Worm (Caenorhabditis elegans) whole organism, early embryonic: ENCODE measurements around the gene lec-1.

ENCODE experiments used
- B0310.2 ChIP-seq: sonication (generic microtip); optimal IDR thresholded peaks from 2 replicates; lab custom pipeline; 2016; ENCODE audit warnings: mild to moderate bottlenecking, missing genetic modification characterization, missing compliant biosample characterization
- F13C5.2 ChIP-seq: sonication (generic microtip); optimal IDR thresholded peaks from 2 replicates; lab custom pipeline; 2017; ENCODE audit warnings: mild to moderate bottlenecking, missing genetic modification characterization, inconsistent platforms, missing compliant biosample characterization
- aly-1 ChIP-seq: sonication (generic microtip); optimal IDR thresholded peaks from 2 replicates; lab custom pipeline; 2016; ENCODE audit warnings: missing genetic modification characterization, missing compliant biosample characterization
- ama-1 ChIP-seq: fragments of 150-350 bp; optimal IDR thresholded peaks from 2 replicates; lab custom pipeline; 2014
- ceh-13 ChIP-seq: fragments of 200-800 bp; sonication (Bioruptor generic); optimal IDR thresholded peaks from 2 replicates; lab custom pipeline; 2018; ENCODE audit warnings: mild to moderate bottlenecking, missing genetic modification characterization, missing compliant biosample characterization
- ceh-36 ChIP-seq: sonication (generic microtip); optimal IDR thresholded peaks from 2 replicates; lab custom pipeline; 2016; ENCODE audit warnings: missing genetic modification characterization, inconsistent platforms, missing compliant biosample characterization
- ets-7 ChIP-seq: sonication (generic microtip); optimal IDR thresholded peaks from 2 replicates; lab custom pipeline; 2016; ENCODE audit warnings: missing genotype, missing genetic modification characterization, missing compliant biosample characterization
- flt-1 ChIP-seq: fragments of 200-800 bp; sonication (Bioruptor generic); IDR thresholded peaks from 2 replicates; pipeline ENCODE4 v1.3.6; 2022; ENCODE audit warnings: missing genetic modification characterization, missing compliant biosample characterization
- hmbx-1 ChIP-seq: sonication (generic microtip); optimal IDR thresholded peaks from 2 replicates; lab custom pipeline; 2016; ENCODE audit warnings: mild to moderate bottlenecking, missing genetic modification characterization, missing compliant biosample characterization
- hnd-1 ChIP-seq: sonication (generic microtip); optimal IDR thresholded peaks from 2 replicates; lab custom pipeline; 2016; ENCODE audit warnings: missing genetic modification characterization, missing compliant biosample characterization
- scrt-1 ChIP-seq: fragments of 200-800 bp; sonication (Bioruptor generic); IDR thresholded peaks from 2 replicates; pipeline ENCODE4 v1.3.6; 2022; ENCODE audit warnings: missing genetic modification characterization, missing compliant biosample characterization
- sea-1 ChIP-seq: fragments of 200-800 bp; sonication (Bioruptor generic); conservative IDR thresholded peaks from 2 replicates; pipeline ENCODE4 v1.3.6; 2022; ENCODE audit warnings: missing genetic modification characterization, missing compliant biosample characterization
- tbx-37 ChIP-seq: fragments of 200-800 bp; sonication (Bioruptor generic); conservative IDR thresholded peaks from 2 replicates; pipeline ENCODE4 v1.3.6; 2022; ENCODE audit warnings: missing genetic modification reagents, missing genetic modification characterization, missing compliant biosample characterization
- tra-4 ChIP-seq: sonication (generic microtip); optimal IDR thresholded peaks from 2 replicates; lab custom pipeline; 2017; ENCODE audit warnings: missing genetic modification characterization, missing compliant biosample characterization

DNA sequence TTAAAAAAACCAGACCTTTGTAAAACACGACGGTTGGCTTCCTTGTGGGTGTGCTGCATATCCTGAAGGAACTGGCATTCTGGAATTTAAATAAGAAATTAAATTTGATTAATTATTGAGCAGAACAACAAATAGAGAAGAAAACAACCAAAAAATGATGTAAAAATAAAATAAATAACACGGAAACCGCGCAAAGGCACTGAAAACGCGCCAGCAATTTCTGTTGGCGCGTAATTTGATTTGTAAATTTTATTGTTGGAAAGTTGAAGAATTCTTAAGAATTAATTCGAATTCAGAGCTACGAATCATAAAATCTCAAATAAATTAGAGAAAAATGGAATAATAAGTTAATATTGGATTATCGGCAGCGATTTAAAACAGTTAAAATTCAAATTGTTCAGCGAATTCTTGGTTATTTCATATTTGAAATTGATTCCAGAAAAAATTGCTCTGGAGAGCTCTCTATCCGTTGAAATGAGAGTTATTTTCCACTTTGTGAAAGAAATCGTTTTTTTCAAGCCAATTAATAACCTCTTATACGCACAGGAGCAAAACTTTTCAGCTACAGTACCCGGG, 42.6 kb downstream of the lec-1 start, which contains the start of gene romo-1:
- TF ChIP-seq F13C5.2 (tag; lab: Kevin White, UChicago), result no peak
- TF ChIP-seq tbx-37 (GFP tag; lab: Robert Waterston, UW), result no peak
- no peak for TF ChIP-seq ets-7 (tag; lab: Kevin White, UChicago)
- no peak for TF ChIP-seq ama-1 (lab: Kevin White, UChicago)
- no peak for TF ChIP-seq hnd-1 (tag; lab: Kevin White, UChicago)
- no peak for TF ChIP-seq sea-1
- TF ChIP-seq B0310.2, result no peak
- no peak for TF ChIP-seq aly-1 (tag; lab: Kevin White, UChicago)
- no peak for TF ChIP-seq ceh-13 (GFP tag; lab: Kevin White, UChicago)
- no peak for TF ChIP-seq flt-1 (GFP tag; lab: Robert Waterston, UW)
- TF ChIP-seq ceh-36 (tag; lab: Kevin White, UChicago), result no peak
- no peak for TF ChIP-seq hmbx-1 (tag; lab: Kevin White, UChicago)
- no peak for TF ChIP-seq tra-4 (tag; lab: Kevin White, UChicago)
- no peak for TF ChIP-seq scrt-1 (GFP tag; lab: Robert Waterston, UW)
